Fruit fly (Drosophila melanogaster): ENCODE measurements around the gene Atg3.

DNA sequence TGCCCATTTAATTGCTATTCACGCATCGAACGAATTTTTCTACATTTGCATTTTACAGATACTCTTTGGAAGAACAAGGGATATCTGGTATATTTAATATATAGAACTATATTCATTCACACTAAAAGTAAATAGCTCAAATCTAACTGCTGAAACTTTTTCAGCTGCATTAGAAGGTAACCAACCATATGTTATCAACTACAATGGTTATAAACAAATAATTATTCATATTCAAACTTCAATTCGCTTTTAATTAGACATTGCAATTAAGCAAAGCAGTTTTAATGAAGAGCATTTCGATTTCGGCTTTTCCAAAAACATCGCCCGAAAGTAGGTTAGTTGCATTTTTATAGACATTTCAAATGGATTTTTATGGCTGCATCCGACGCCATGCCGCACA lies 47.9 kb downstream of the Atg3 start:
- TF ChIP-seq CG8478 (optimal IDR thresholded peaks at IDR 0.05): no peak
- no peak for TF ChIP-seq CTCF (optimal IDR thresholded peaks at IDR 0.05)
